Fruit fly (Drosophila melanogaster) Kc167 (cell line): Measurements from ENCODE around the gene CG8852.

Experiments
- Myc ChIP-seq: fragments of >200 bp; optimal IDR thresholded peaks from 2 replicates; lab custom pipeline; 2017; ENCODE audit warnings: missing external identifiers
- h ChIP-seq: fragments of >200 bp; optimal IDR thresholded peaks from 3 replicates; lab custom pipeline; 2018; ENCODE audit warnings: missing external identifiers
- insv ChIP-seq: fragments of >200 bp; optimal IDR thresholded peaks from 3 replicates; lab custom pipeline; 2018; ENCODE audit warnings: missing external identifiers
- psq ChIP-seq: fragments of >200 bp; optimal IDR thresholded peaks from 2 replicates; lab custom pipeline; 2017; ENCODE audit warnings: missing external identifiers

DNA sequence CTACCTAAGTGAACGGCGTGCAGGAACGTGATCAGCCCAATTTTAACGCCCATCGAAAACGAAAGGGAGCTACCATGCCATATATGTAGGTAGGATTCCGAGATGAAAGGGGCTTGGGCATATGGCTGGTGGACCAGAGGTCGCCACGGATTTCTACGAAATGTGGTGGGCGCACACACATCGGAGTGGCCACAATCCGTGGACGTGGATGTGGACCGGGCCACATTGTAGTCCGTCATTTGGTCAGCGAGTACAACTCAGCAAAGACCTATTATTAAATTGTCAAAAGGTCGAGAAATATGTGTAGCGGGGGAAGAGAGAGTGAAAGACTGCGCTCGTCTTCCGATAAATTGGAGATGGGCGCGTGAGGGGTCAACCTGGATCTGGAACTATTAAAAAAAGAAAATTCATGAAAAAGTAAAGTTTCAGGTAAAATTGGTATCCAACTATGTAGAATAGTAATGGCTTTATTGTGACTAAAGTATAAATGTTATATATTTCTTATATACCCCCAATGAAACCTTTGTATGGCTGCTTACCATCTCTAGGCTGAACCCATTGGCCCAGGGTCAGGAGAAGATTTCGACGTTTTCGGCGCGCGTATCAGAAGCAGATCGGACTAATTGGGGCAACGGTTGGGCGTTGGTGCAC, 30.6 kb downstream of the CG8852 start:
- TF ChIP-seq h (lab: Kevin White, UChicago), result no peak
- TF ChIP-seq Myc (lab: Kevin White, UChicago), result no peak
- no peak for TF ChIP-seq psq
- TF ChIP-seq insv (lab: Kevin White, UChicago), result no peak
